Worm (Caenorhabditis elegans): Measurements from ENCODE around the gene Y17G7B.12.

Y17G7B.12 gene

ce11 chrII:11974048-11974995 lies 49.3 kb upstream of the Y17G7B.12 start (continued):
- TF ChIP-seq elt-2 (tag; optimal IDR thresholded peaks at IDR 0.05) = peak; percentile 37
- TF ChIP-seq nhr-90 (tag; optimal IDR thresholded peaks at IDR 0.05; ENCODE audit: poor library complexity) = peak; percentile 24
- TF ChIP-seq ets-5 (GFP tag; IDR thresholded peaks at IDR 0.05) = no peak
- peak; percentile 41 to 59 for TF ChIP-seq lsy-2 (tag; optimal IDR thresholded peaks at IDR 0.05)
- peak; percentile 77 for TF ChIP-seq nhr-71 (tag; optimal IDR thresholded peaks at IDR 0.05)
- TF ChIP-seq egl-27 (tag; optimal IDR thresholded peaks at IDR 0.05) = no peak
- TF ChIP-seq nhr-19 (GFP tag; conservative IDR thresholded peaks at IDR 0.05) = 0 out of 2 replicates have a peak, but pooled peaks have one; percentile 53
- TF ChIP-seq nhr-237 (tag; optimal IDR thresholded peaks at IDR 0.05) = no peak
- TF ChIP-seq pax-3 (tag; optimal IDR thresholded peaks at IDR 0.05) = peak; percentile 36
- peak in 2 of 3 experiments; percentile 1 to 30 for TF ChIP-seq dpl-1 (GFP tag; optimal IDR thresholded peaks at IDR 0.05)
- TF ChIP-seq C16A3.4 (tag; optimal IDR thresholded peaks at IDR 0.05) = no peak
- no peak for TF ChIP-seq unc-130 (tag; optimal IDR thresholded peaks at IDR 0.05)
- TF ChIP-seq nhr-76 (tag; optimal IDR thresholded peaks at IDR 0.05) = no peak
- TF ChIP-seq unc-98 (GFP tag; IDR thresholded peaks at IDR 0.05) = no peak
- no peak for TF ChIP-seq unc-86 (tag; optimal IDR thresholded peaks at IDR 0.05)
- TF ChIP-seq ces-1 (GFP tag; optimal IDR thresholded peaks at IDR 0.05) = no peak
- TF ChIP-seq lin-13 (GFP tag; optimal IDR thresholded peaks at IDR 0.05) = peak; percentile 22
- peak; percentile 24 for TF ChIP-seq C34B4.2 (tag; optimal IDR thresholded peaks at IDR 0.05)
- TF ChIP-seq hlh-17 (GFP tag; optimal IDR thresholded peaks at IDR 0.05; ENCODE audit: borderline replicate concordance) = peak; percentile 80
- no peak for TF ChIP-seq tbx-2 (tag; optimal IDR thresholded peaks at IDR 0.05)
- no peak for TF ChIP-seq zag-1 (tag; optimal IDR thresholded peaks at IDR 0.05)
- TF ChIP-seq ceh-82 (tag; optimal IDR thresholded peaks at IDR 0.05) = no peak
- TF ChIP-seq lin-15B (tag; optimal IDR thresholded peaks at IDR 0.05) = no peak
- TF ChIP-seq dsc-1 (tag; optimal IDR thresholded peaks at IDR 0.05) = peak; percentile 18
- no peak for TF ChIP-seq C04F5.9 (tag; optimal IDR thresholded peaks at IDR 0.05)
- TF ChIP-seq nhr-84 (tag; optimal IDR thresholded peaks at IDR 0.05) = no peak
- peak; percentile 3 for TF ChIP-seq zip-4 (GFP tag; optimal IDR thresholded peaks at IDR 0.05)
- peak; percentile 24 for TF ChIP-seq nhr-12 (tag; optimal IDR thresholded peaks at IDR 0.05)
- TF ChIP-seq aly-2 (tag; optimal IDR thresholded peaks at IDR 0.05) = peak; percentile 93
- peak; percentile 67 for TF ChIP-seq ztf-4 (tag; optimal IDR thresholded peaks at IDR 0.05)
- no peak for TF ChIP-seq nhr-77 (tag; optimal IDR thresholded peaks at IDR 0.05)
- TF ChIP-seq vab-15 (tag; optimal IDR thresholded peaks at IDR 0.05) = no peak
- TF ChIP-seq grh-1 (GFP tag; IDR thresholded peaks at IDR 0.05) = no peak; the same call in 1 of the 2 replicates

- TF ChIP-seq ama-1 (optimal IDR thresholded peaks at IDR 0.05) (peak; percentile 53), ceh-82 (tag; optimal IDR thresholded peaks at IDR 0.05) (peak in 1 of 3 experiments; percentile 7), ces-1 (GFP tag; optimal IDR thresholded peaks at IDR 0.05) (no peak), jun-1 (tag; optimal IDR thresholded peaks at IDR 0.05) (no peak), mdl-1 (tag; optimal IDR thresholded peaks at IDR 0.05) (no peak)
Measured at ce11 chrII:11976727-11977259, 46.9 kb upstream of the Y17G7B.12 start.

ce11 chrII:11977363-11977762 lies 46.3 kb upstream of the Y17G7B.12 start, which contains the start of gene Y17G7B.21:
TSS of gene Y17G7B.21 (minus strand) at chrII:11977661.
- TF ChIP-seq unc-130 (tag; optimal IDR thresholded peaks at IDR 0.05) (no peak), nhr-28 (tag; optimal IDR thresholded peaks at IDR 0.05) (no peak), nhr-90 (tag; optimal IDR thresholded peaks at IDR 0.05; ENCODE audit: poor library complexity) (no peak), nhr-85 (tag) (peak; percentile 82), nhr-47 (tag; optimal IDR thresholded peaks at IDR 0.05) (no peak), egl-13 (tag; optimal IDR thresholded peaks at IDR 0.05) (peak; percentile 1), efl-3 (GFP tag; optimal IDR thresholded peaks at IDR 0.05) (no peak), efl-1 (optimal IDR thresholded peaks at IDR 0.05) (no peak), efl-1 (GFP tag; optimal IDR thresholded peaks at IDR 0.05 in 1 of 2) (peak in 1 of 2 experiments; percentile 91), lsy-2 (tag; optimal IDR thresholded peaks at IDR 0.05) (no peak), snpc-4 (tag; optimal IDR thresholded peaks at IDR 0.05) (no peak), alr-1 (tag; optimal IDR thresholded peaks at IDR 0.05; ENCODE audit: borderline replicate concordance) (no peak), lin-14 (GFP tag; optimal IDR thresholded peaks at IDR 0.05) (no peak), C04F5.9 (tag; optimal IDR thresholded peaks at IDR 0.05) (no peak), ceh-88 (GFP tag; IDR thresholded peaks at IDR 0.05) (no peak), hlh-4 (tag; optimal IDR thresholded peaks at IDR 0.05) (no peak), nhr-20 (tag; optimal IDR thresholded peaks at IDR 0.05) (no peak), vab-15 (tag; optimal IDR thresholded peaks at IDR 0.05) (no peak)

Data from whole organism, L1 larva.